Worm (Caenorhabditis elegans) whole organism, young adult: ENCODE results near the gene F43G6.4.

Experiments used
- B0336.3 ChIP-seq: fragments of 200-800 bp; sonication (Bioruptor generic); IDR thresholded peaks from 2 replicates; pipeline ENCODE4 v1.3.6; 2022; ENCODE audit warnings: missing genetic modification characterization, missing compliant biosample characterization
- F23B12.7 ChIP-seq: sonication (generic microtip); optimal IDR thresholded peaks from 2 replicates; lab custom pipeline; 2017; ENCODE audit warnings: missing genetic modification characterization, mild to moderate bottlenecking, missing compliant biosample characterization, antibody characterized with exemption, moderate library complexity; ENCODE audit not compliant: insufficient read depth
- F33H1.4 ChIP-seq: fragments of 200-800 bp; sonication (Bioruptor generic); IDR thresholded peaks from 2 replicates; pipeline ENCODE4 v1.3.6; 2022; ENCODE audit warnings: missing genetic modification reagents, missing genetic modification characterization, missing compliant biosample characterization
- F37B4.10 ChIP-seq: fragments of 200-800 bp; sonication (Bioruptor generic); IDR thresholded peaks from 2 replicates; pipeline ENCODE4 v1.3.6; 2022; ENCODE audit warnings: missing genetic modification characterization, missing compliant biosample characterization
- F52B5.7 ChIP-seq: sonication (generic microtip); optimal IDR thresholded peaks from 2 replicates; lab custom pipeline; 2016; ENCODE audit warnings: mild to moderate bottlenecking, missing genetic modification characterization, missing compliant biosample characterization
- F57C9.4 ChIP-seq: sonication (generic microtip); optimal IDR thresholded peaks from 2 replicates; lab custom pipeline; 2017; ENCODE audit warnings: mild to moderate bottlenecking, missing genetic modification characterization, missing compliant biosample characterization
- Y56A3A.18 ChIP-seq: fragments of 200-800 bp; sonication (Bioruptor generic); IDR thresholded peaks from 2 replicates; pipeline ENCODE4 v1.3.6; 2022; ENCODE audit warnings: missing genetic modification reagents, missing genetic modification characterization, missing compliant biosample characterization
- Y95B8A.8 ChIP-seq: fragments of 200-800 bp; sonication (Bioruptor generic); IDR thresholded peaks from 2 replicates; pipeline ENCODE4 v1.3.6; 2022; ENCODE audit warnings: missing genetic modification reagents, missing genetic modification characterization, missing compliant biosample characterization
- attf-5 ChIP-seq: fragments of 200-800 bp; sonication (Bioruptor generic); optimal IDR thresholded peaks from 2 replicates; lab custom pipeline; 2018; ENCODE audit warnings: mild to moderate bottlenecking, missing genetic modification characterization, missing compliant biosample characterization
- bed-2 ChIP-seq: fragments of 200-800 bp; sonication (Bioruptor generic); IDR thresholded peaks from 2 replicates; pipeline ENCODE4 v1.3.6; 2022; ENCODE audit warnings: missing genetic modification reagents, missing genetic modification characterization, missing compliant biosample characterization
- cebp-1 ChIP-seq, 2 experiments: fragments of 200-800 bp in 1 of 2; sonication (Bioruptor generic) in 1 of 2; sonication (generic microtip) in 1 of 2; IDR thresholded peaks in 1 of 2; optimal IDR thresholded peaks in 1 of 2; 2 replicates each; pipeline versions ENCODE4 v1.3.6 to Lab custom; 2017 to 2022; ENCODE audit warnings: missing compliant biosample characterization in 2 of 2, missing genetic modification characterization in 2 of 2, mild to moderate bottlenecking in 1 of 2, missing genetic modification reagents in 1 of 2, moderate library complexity in 1 of 2
- cebp-2 ChIP-seq: fragments of 200-800 bp; sonication (Bioruptor generic); IDR thresholded peaks from 2 replicates; pipeline ENCODE4 v1.3.6; 2022; ENCODE audit warnings: missing genetic modification characterization, missing compliant biosample characterization
- ceh-100 ChIP-seq: fragments of 200-800 bp; sonication (Bioruptor generic); IDR thresholded peaks from 2 replicates; pipeline ENCODE4 v1.3.6; 2022; ENCODE audit warnings: missing genetic modification reagents, missing genetic modification characterization, missing compliant biosample characterization
- ceh-27 ChIP-seq: fragments of 200-800 bp; sonication (Bioruptor generic); optimal IDR thresholded peaks from 2 replicates; lab custom pipeline; 2018; ENCODE audit warnings: mild to moderate bottlenecking, missing genetic modification characterization, moderate library complexity, missing compliant biosample characterization
- ceh-79 ChIP-seq: sonication (generic microtip); optimal IDR thresholded peaks from 2 replicates; lab custom pipeline; 2017; ENCODE audit warnings: mild to moderate bottlenecking, missing genetic modification characterization, missing compliant biosample characterization
- ceh-91 ChIP-seq: fragments of 200-800 bp; sonication (Bioruptor generic); IDR thresholded peaks from 2 replicates; pipeline ENCODE4 v1.3.6; 2022; ENCODE audit warnings: missing genetic modification reagents, missing genetic modification characterization, missing compliant biosample characterization
- dpff-1 ChIP-seq: sonication (generic microtip); optimal IDR thresholded peaks from 2 replicates; lab custom pipeline; 2017; ENCODE audit warnings: mild to moderate bottlenecking, missing genetic modification characterization, missing compliant biosample characterization
- dpl-1 ChIP-seq: fragments of 150-350 bp; optimal IDR thresholded peaks from 2 replicates; lab custom pipeline; 2014; ENCODE audit warnings: missing biosample characterization, missing genetic modification reagents, missing genetic modification characterization
- efl-1 ChIP-seq: fragments of 150-350 bp; optimal IDR thresholded peaks from 2 replicates; lab custom pipeline; 2014; ENCODE audit warnings: missing biosample characterization, missing genetic modification reagents, missing genetic modification characterization
- egrh-3 ChIP-seq: fragments of 200-800 bp; sonication (Bioruptor generic); IDR thresholded peaks from 2 replicates; pipeline ENCODE4 v1.3.6; 2022; ENCODE audit warnings: missing genetic modification reagents, missing genetic modification characterization, missing compliant biosample characterization
- ekl-4 ChIP-seq: fragments of 200-800 bp; sonication (Bioruptor generic); IDR thresholded peaks from 2 replicates; pipeline ENCODE4 v1.3.6; 2022; ENCODE audit warnings: missing genetic modification reagents, missing genetic modification characterization, missing compliant biosample characterization
- gei-17 ChIP-seq: fragments of 200-800 bp; sonication (Bioruptor generic); optimal IDR thresholded peaks from 2 replicates; lab custom pipeline; 2018; ENCODE audit warnings: mild to moderate bottlenecking, missing genetic modification characterization, missing compliant biosample characterization
- him-1 ChIP-seq: sonication (generic microtip); optimal IDR thresholded peaks from 2 replicates; lab custom pipeline; 2016; ENCODE audit warnings: missing genotype, missing genetic modification reagents, missing genetic modification characterization, missing compliant biosample characterization
- let-607 ChIP-seq, 2 experiments: fragments of 200-800 bp in 1 of 2; sonication (Bioruptor generic) in 1 of 2; sonication (generic microtip) in 1 of 2; optimal IDR thresholded peaks; 2 replicates each; lab custom pipeline; 2016 to 2018; ENCODE audit warnings: mild to moderate bottlenecking in 2 of 2, missing compliant biosample characterization in 2 of 2, missing genetic modification characterization in 2 of 2, moderate library complexity in 2 of 2, missing genotype in 1 of 2
- lin-26 ChIP-seq: fragments of 200-800 bp; sonication (Bioruptor generic); IDR thresholded peaks from 2 replicates; pipeline ENCODE4 v1.3.6; 2022; ENCODE audit warnings: missing genetic modification reagents, missing genetic modification characterization, missing compliant biosample characterization
- lin-35 ChIP-seq, 3 experiments: fragments of 150-350 bp in 2 of 3; sonication (generic microtip) in 1 of 3; optimal IDR thresholded peaks; 2 replicates each; lab custom pipeline; 2014 to 2018; ENCODE audit warnings: missing biosample characterization in 3 of 3, missing genetic modification characterization in 3 of 3, missing genetic modification reagents in 3 of 3
- lin-40 ChIP-seq: sonication (generic microtip); optimal IDR thresholded peaks from 2 replicates; lab custom pipeline; 2016; ENCODE audit warnings: missing genetic modification characterization, mild to moderate bottlenecking, missing compliant biosample characterization, missing genotype, missing genetic modification reagents
- lsy-27 ChIP-seq: sonication (generic microtip); optimal IDR thresholded peaks from 2 replicates; lab custom pipeline; 2017; ENCODE audit warnings: missing genetic modification characterization, mild to moderate bottlenecking, missing compliant biosample characterization, antibody characterized with exemption, missing genotype, borderline replicate concordance; ENCODE audit not compliant: insufficient read depth
- madf-3 ChIP-seq: fragments of 200-800 bp; sonication (Bioruptor generic); IDR thresholded peaks from 2 replicates; pipeline ENCODE4 v1.3.6; 2022; ENCODE audit warnings: missing genetic modification reagents, missing genetic modification characterization, missing compliant biosample characterization
- madf-8 ChIP-seq: fragments of 200-800 bp; sonication (Bioruptor generic); conservative IDR thresholded peaks from 2 replicates; pipeline ENCODE4 v1.3.6; 2022; ENCODE audit warnings: missing genetic modification reagents, missing genetic modification characterization, missing compliant biosample characterization
- mes-4 ChIP-seq: sonication (generic microtip); optimal IDR thresholded peaks from 2 replicates; lab custom pipeline; 2016; ENCODE audit warnings: missing genotype, missing genetic modification characterization, missing compliant biosample characterization
- mxl-1 ChIP-seq: sonication (generic microtip); optimal IDR thresholded peaks from 2 replicates; lab custom pipeline; 2016; ENCODE audit warnings: missing genetic modification characterization, missing compliant biosample characterization
- nhr-120 ChIP-seq: fragments of 200-800 bp; sonication (Bioruptor generic); IDR thresholded peaks from 2 replicates; pipeline ENCODE4 v1.3.6; 2022; ENCODE audit warnings: missing genetic modification characterization, missing compliant biosample characterization
- nhr-27 ChIP-seq: fragments of 200-800 bp; sonication (Bioruptor generic); optimal IDR thresholded peaks from 2 replicates; lab custom pipeline; 2018; ENCODE audit warnings: mild to moderate bottlenecking, missing genetic modification characterization, moderate library complexity, missing compliant biosample characterization
- nhr-80 ChIP-seq: sonication (generic microtip); optimal IDR thresholded peaks from 2 replicates; lab custom pipeline; 2016; ENCODE audit warnings: missing genetic modification characterization, missing compliant biosample characterization
- pbrm-1 ChIP-seq: fragments of 200-800 bp; sonication (Bioruptor generic); IDR thresholded peaks from 2 replicates; pipeline ENCODE4 v1.3.6; 2022; ENCODE audit warnings: missing genetic modification reagents, missing genetic modification characterization, missing compliant biosample characterization
- pha-4 ChIP-seq: fragments of 150-350 bp; sonication (generic microtip); optimal IDR thresholded peaks from 2 replicates; lab custom pipeline; 2014; ENCODE audit warnings: missing biosample characterization, missing genetic modification reagents, missing genetic modification characterization
- rcor-1 ChIP-seq: fragments of 200-800 bp; sonication (Bioruptor generic); IDR thresholded peaks from 2 replicates; pipeline ENCODE4 v1.3.6; 2022; ENCODE audit warnings: missing genetic modification reagents, missing genetic modification characterization, missing compliant biosample characterization
- rec-8 ChIP-seq, 2 experiments: sonication (generic microtip); optimal IDR thresholded peaks; 2 replicates each; lab custom pipeline; 2016; ENCODE audit warnings: mild to moderate bottlenecking in 2 of 2, missing genetic modification characterization in 2 of 2, missing genetic modification reagents in 2 of 2, missing genotype in 2 of 2, missing biosample characterization in 1 of 2, missing compliant biosample characterization in 1 of 2, moderate library complexity in 1 of 2
- sdz-38 ChIP-seq: sonication (generic microtip); optimal IDR thresholded peaks from 2 replicates; lab custom pipeline; 2016; ENCODE audit warnings: missing genotype, missing genetic modification characterization, missing compliant biosample characterization
- sea-2 ChIP-seq: fragments of 200-800 bp; sonication (Bioruptor generic); IDR thresholded peaks from 2 replicates; pipeline ENCODE4 v1.3.6; 2022; ENCODE audit warnings: missing genetic modification characterization, missing compliant biosample characterization
- snpc-1.3 ChIP-seq: sonication (generic microtip); optimal IDR thresholded peaks from 2 replicates; lab custom pipeline; 2017; ENCODE audit warnings: missing genetic modification characterization, mild to moderate bottlenecking, missing compliant biosample characterization, antibody characterized with exemption, moderate library complexity, missing genotype, missing genetic modification reagents; ENCODE audit not compliant: insufficient read depth
- somi-1 ChIP-seq: fragments of 200-800 bp; sonication (Bioruptor generic); optimal IDR thresholded peaks from 2 replicates; lab custom pipeline; 2018; ENCODE audit warnings: mild to moderate bottlenecking, missing genetic modification characterization, missing compliant biosample characterization
- sptf-2 ChIP-seq: fragments of 200-800 bp; sonication (Bioruptor generic); optimal IDR thresholded peaks from 2 replicates; lab custom pipeline; 2018; ENCODE audit warnings: mild to moderate bottlenecking, missing genetic modification characterization, missing compliant biosample characterization
- tlf-1 ChIP-seq: fragments of 200-800 bp; sonication (Bioruptor generic); optimal IDR thresholded peaks from 2 replicates; lab custom pipeline; 2018; ENCODE audit warnings: mild to moderate bottlenecking, missing genetic modification characterization, missing compliant biosample characterization
- unc-62 ChIP-seq: fragments of 150-350 bp; optimal IDR thresholded peaks from 2 replicates; lab custom pipeline; 2014; ENCODE audit warnings: missing biosample characterization, missing genetic modification reagents, missing genetic modification characterization
- ztf-25 ChIP-seq: fragments of 200-800 bp; sonication (Bioruptor generic); IDR thresholded peaks from 2 replicates; pipeline ENCODE4 v1.3.6; 2022; ENCODE audit warnings: missing genetic modification reagents, missing genetic modification characterization, missing compliant biosample characterization
- ztf-28 ChIP-seq: fragments of 200-800 bp; sonication (Bioruptor generic); IDR thresholded peaks from 2 replicates; pipeline ENCODE4 v1.3.6; 2022; ENCODE audit warnings: missing genetic modification reagents, missing genetic modification characterization, missing compliant biosample characterization

The F43G6.4 gene

DNA sequence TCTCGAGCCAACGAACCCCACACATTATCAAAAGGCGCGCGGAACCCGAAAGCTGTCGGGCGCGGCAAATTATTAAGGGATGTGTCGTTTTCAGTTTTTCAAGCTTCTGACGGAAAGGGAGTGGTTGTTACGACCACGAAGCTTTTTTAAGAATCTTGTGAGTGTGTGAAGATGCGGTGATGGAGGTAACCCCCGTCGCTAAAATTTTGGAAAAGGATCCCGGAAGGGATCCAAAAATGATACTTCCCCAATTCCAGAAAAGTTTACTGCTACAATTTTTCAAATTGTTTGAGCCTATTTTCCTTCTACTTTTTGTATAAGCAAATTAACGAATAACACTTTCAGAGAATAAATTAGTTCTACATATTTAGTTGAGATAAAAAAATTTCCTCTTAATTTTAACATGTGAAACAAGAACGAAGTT is 33.9 kb upstream of the F43G6.4 start (continued):
- TF ChIP-seq let-607 (tag; optimal IDR thresholded peaks at IDR 0.05; lab: Kevin White, UChicago): peak in 1 of 2 experiments; percentile 65
- no peak for TF ChIP-seq nhr-27
- no peak for TF ChIP-seq rcor-1 (GFP tag; lab: Robert Waterston, UW)
- peak; percentile 65 for TF ChIP-seq attf-5 (GFP tag; lab: Kevin White, UChicago)
- no peak for TF ChIP-seq egrh-3
- no peak for TF ChIP-seq pha-4 (tag; lab: Kevin White, UChicago)
- no peak for TF ChIP-seq sptf-2 (GFP tag; lab: Kevin White, UChicago)
- no peak for TF ChIP-seq ceh-91 (GFP tag; lab: Robert Waterston, UW)
- no peak for TF ChIP-seq F52B5.7 (tag; lab: Kevin White, UChicago)
- 0 out of 2 replicates have a peak, but pooled peaks have one; percentile 55 for TF ChIP-seq ceh-100 (GFP tag; lab: Robert Waterston, UW)
- TF ChIP-seq unc-62: no peak
- TF ChIP-seq pbrm-1 (GFP tag; lab: Robert Waterston, UW): no peak
- TF ChIP-seq ztf-25 (GFP tag; lab: Robert Waterston, UW): no peak
- no peak for TF ChIP-seq bed-2 (GFP tag; lab: Robert Waterston, UW)
- TF ChIP-seq lin-26 (GFP tag; lab: Robert Waterston, UW): peak; percentile 79
- 0 out of 2 replicates have a peak, but pooled peaks have one; percentile 9 for TF ChIP-seq cebp-1 (GFP tag; IDR thresholded peaks at IDR 0.05; lab: Robert Waterston, UW)
- TF ChIP-seq cebp-1 (tag; optimal IDR thresholded peaks at IDR 0.05; lab: Kevin White, UChicago): peak; percentile 42
- TF ChIP-seq lin-40 (tag; lab: Kevin White, UChicago): no peak
- no peak for TF ChIP-seq Y95B8A.8 (GFP tag; lab: Robert Waterston, UW)
- TF ChIP-seq snpc-1.3 (tag; lab: Kevin White, UChicago): no peak
- TF ChIP-seq mes-4 (tag; lab: Kevin White, UChicago): no peak
- peak; percentile 46 for TF ChIP-seq nhr-80 (tag; lab: Kevin White, UChicago)
- TF ChIP-seq tlf-1 (GFP tag; lab: Kevin White, UChicago): peak; percentile 61
- TF ChIP-seq somi-1 (GFP tag; lab: Kevin White, UChicago): peak; percentile 5
- TF ChIP-seq nhr-120 (GFP tag; lab: Robert Waterston, UW): no peak
- no peak for TF ChIP-seq ceh-79
- TF ChIP-seq gei-17 (GFP tag; lab: Kevin White, UChicago): peak; percentile 15
- peak in 1 of 3 experiments; percentile 7 for TF ChIP-seq lin-35 (GFP tag; optimal IDR thresholded peaks at IDR 0.05; lab: Kevin White, UChicago)
- TF ChIP-seq madf-3 (GFP tag; lab: Robert Waterston, UW): no peak
- TF ChIP-seq madf-8 (GFP tag; lab: Robert Waterston, UW): no peak
- no peak for TF ChIP-seq efl-1
- TF ChIP-seq sdz-38 (tag; lab: Kevin White, UChicago): no peak
- peak; percentile 33; the same call in 1 of the 2 replicates for TF ChIP-seq Y56A3A.18 (GFP tag; lab: Robert Waterston, UW)
- no peak for TF ChIP-seq ztf-28 (GFP tag; lab: Robert Waterston, UW)
- TF ChIP-seq sea-2: no peak
- no peak for TF ChIP-seq dpl-1 (GFP tag; lab: Kevin White, UChicago)
- peak; percentile 47 for TF ChIP-seq mxl-1
- TF ChIP-seq B0336.3 (GFP tag; lab: Robert Waterston, UW): peak; percentile 60
- TF ChIP-seq ceh-27 (GFP tag; lab: Kevin White, UChicago): no peak
- TF ChIP-seq F33H1.4: no peak
- TF ChIP-seq ekl-4: 0 out of 2 replicates have a peak, but pooled peaks have one; percentile 38
- TF ChIP-seq F37B4.10: no peak
- no peak for TF ChIP-seq cebp-2 (GFP tag; lab: Robert Waterston, UW)
- no peak for TF ChIP-seq rec-8 (tag; optimal IDR thresholded peaks at IDR 0.05; lab: Kevin White, UChicago)
- TF ChIP-seq F57C9.4 (tag; lab: Kevin White, UChicago): no peak
- TF ChIP-seq F23B12.7: no peak
- no peak for TF ChIP-seq dpff-1 (tag; lab: Kevin White, UChicago)
- TF ChIP-seq him-1 (tag; lab: Kevin White, UChicago): no peak
- TF ChIP-seq lsy-27 (tag; lab: Kevin White, UChicago): no peak
